Fruit fly (Drosophila melanogaster): ENCODE data around the gene CG1024.

DNA sequence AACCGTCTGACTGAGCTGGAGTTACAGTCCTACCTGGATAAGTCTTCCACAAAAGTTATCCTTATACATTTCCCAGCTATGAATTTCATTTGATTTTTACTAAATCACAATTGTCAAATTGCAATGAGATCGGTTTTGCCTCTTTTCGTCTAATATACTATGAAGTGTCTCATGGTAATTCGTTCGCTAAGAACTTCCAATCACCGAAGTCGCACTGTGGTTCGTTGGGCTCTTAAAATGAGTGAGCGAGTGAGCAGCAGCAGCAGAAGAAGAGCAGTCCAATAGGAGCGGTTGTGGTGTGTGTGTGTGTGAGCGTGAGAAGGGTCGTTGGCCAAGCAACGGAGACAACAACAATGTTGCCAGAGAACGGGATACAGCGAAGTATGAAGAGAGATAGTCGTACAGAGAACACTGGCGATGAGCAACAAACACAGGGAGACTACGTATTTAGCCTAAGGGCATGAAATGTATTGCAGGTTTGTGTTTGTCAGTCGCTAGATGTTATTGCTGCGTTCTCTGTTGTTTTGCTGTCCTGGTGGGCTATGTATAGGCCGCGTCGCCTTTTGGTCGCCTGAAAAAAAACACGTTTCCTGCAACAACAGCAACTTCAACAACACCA is 44.0 kb upstream of the CG1024 start:
- TF ChIP-seq Mnt (GFP tag; optimal IDR thresholded peaks at IDR 0.05) (no peak), Crg-1 (GFP tag; optimal IDR thresholded peaks at IDR 0.05) (no peak), CG1620 (GFP tag; optimal IDR thresholded peaks at IDR 0.05) (peak; percentile 5), Clk (GFP tag; optimal IDR thresholded peaks at IDR 0.05) (no peak), kay (GFP tag; ENCODE audit: borderline replicate concordance) (no peak), CG7101 (tag; optimal IDR thresholded peaks at IDR 0.05) (peak; percentile 63)

Data from whole organism, adult.